Worm (Caenorhabditis elegans) whole organism, L3 larva: ENCODE results near the gene msp-36.
A peak's percentile ranks its signal among the peaks of the same experiment; 100 is the strongest.

Experiments
- R02D3.7 ChIP-seq: fragments of 150-350 bp; optimal IDR thresholded peaks from 2 replicates; lab custom pipeline; 2014; ENCODE audit warnings: missing biosample characterization, missing genetic modification characterization
- ZK546.5 ChIP-seq: sonication (generic microtip); optimal IDR thresholded peaks from 2 replicates; lab custom pipeline; 2017; ENCODE audit warnings: missing biosample characterization, missing genetic modification characterization
- aly-2 ChIP-seq: fragments of 150-350 bp; optimal IDR thresholded peaks from 2 replicates; lab custom pipeline; 2014; ENCODE audit warnings: missing biosample characterization, missing genetic modification characterization
- ama-1 ChIP-seq: fragments of 150-350 bp; optimal IDR thresholded peaks from 2 replicates; lab custom pipeline; 2018
- ceh-16 ChIP-seq: sonication (generic microtip); optimal IDR thresholded peaks from 2 replicates; lab custom pipeline; 2017; ENCODE audit warnings: missing biosample characterization, missing genetic modification characterization
- ceh-9 ChIP-seq: sonication (generic microtip); optimal IDR thresholded peaks from 2 replicates; lab custom pipeline; 2018; ENCODE audit warnings: missing biosample characterization, missing genetic modification characterization
- daf-12 ChIP-seq: fragments of 150-350 bp; optimal IDR thresholded peaks from 2 replicates; lab custom pipeline; 2014; ENCODE audit warnings: missing biosample characterization, missing genetic modification reagents, missing genetic modification characterization
- egl-27 ChIP-seq: sonication (generic microtip); optimal IDR thresholded peaks from 4 replicates; lab custom pipeline; 2017; ENCODE audit warnings: missing biosample characterization, missing genetic modification reagents, missing genetic modification characterization
- elt-1 ChIP-seq: fragments of 150-350 bp; optimal IDR thresholded peaks from 2 replicates; lab custom pipeline; 2014; ENCODE audit warnings: missing biosample characterization, missing genetic modification characterization
- elt-3 ChIP-seq, 3 experiments: fragments of 150-350 bp in 1 of 3; sonication (generic microtip) in 2 of 3; optimal IDR thresholded peaks; 2 replicates in 2 of 3; 4 replicates in 1 of 3; lab custom pipeline; 2014 to 2017; ENCODE audit warnings: missing biosample characterization in 3 of 3, missing genetic modification characterization in 3 of 3
- fkh-2 ChIP-seq: fragments of 150-350 bp; optimal IDR thresholded peaks from 2 replicates; lab custom pipeline; 2014; ENCODE audit warnings: missing biosample characterization, missing genetic modification reagents, missing genetic modification characterization
- hmg-11 ChIP-seq: sonication (generic microtip); optimal IDR thresholded peaks from 2 replicates; lab custom pipeline; 2016; ENCODE audit warnings: missing genetic modification characterization, missing compliant biosample characterization
- jun-1 ChIP-seq: fragments of 150-350 bp; optimal IDR thresholded peaks from 2 replicates; lab custom pipeline; 2014; ENCODE audit warnings: missing biosample characterization, missing genetic modification reagents, missing genetic modification characterization
- lin-15B ChIP-seq: fragments of 150-350 bp; optimal IDR thresholded peaks from 2 replicates; lab custom pipeline; 2014; ENCODE audit warnings: missing biosample characterization, missing genetic modification characterization
- lin-39 ChIP-seq: fragments of 150-350 bp; optimal IDR thresholded peaks from 2 replicates; lab custom pipeline; 2018; ENCODE audit warnings: missing biosample characterization, missing genetic modification reagents, missing genetic modification characterization
- lsy-12 ChIP-seq: sonication (generic microtip); optimal IDR thresholded peaks from 2 replicates; lab custom pipeline; 2016; ENCODE audit warnings: mild to moderate bottlenecking, missing genetic modification characterization, missing compliant biosample characterization
- mdl-1 ChIP-seq: fragments of 150-350 bp; optimal IDR thresholded peaks from 2 replicates; lab custom pipeline; 2014; ENCODE audit warnings: missing biosample characterization, missing genetic modification characterization
- mml-1 ChIP-seq: fragments of 150-350 bp; sonication (generic microtip); optimal IDR thresholded peaks from 3 replicates; lab custom pipeline; 2014; ENCODE audit warnings: missing biosample characterization, missing genetic modification characterization
- nhr-11 ChIP-seq: fragments of 150-350 bp; optimal IDR thresholded peaks from 2 replicates; lab custom pipeline; 2014; ENCODE audit warnings: missing biosample characterization, missing genetic modification characterization
- nhr-12 ChIP-seq: fragments of 150-350 bp; optimal IDR thresholded peaks from 2 replicates; lab custom pipeline; 2014; ENCODE audit warnings: missing biosample characterization, missing genetic modification characterization
- nhr-25 ChIP-seq: sonication (generic microtip); optimal IDR thresholded peaks from 2 replicates; lab custom pipeline; 2017; ENCODE audit warnings: missing biosample characterization, missing genetic modification characterization
- nhr-43 ChIP-seq: sonication (generic microtip); optimal IDR thresholded peaks from 2 replicates; lab custom pipeline; 2016; ENCODE audit warnings: mild to moderate bottlenecking, missing genetic modification characterization, missing compliant biosample characterization; ENCODE audit not compliant: poor library complexity, severe bottlenecking
- nhr-67 ChIP-seq: fragments of 150-350 bp; optimal IDR thresholded peaks from 2 replicates; lab custom pipeline; 2014; ENCODE audit warnings: missing biosample characterization, missing genetic modification characterization
- nhr-77 ChIP-seq: fragments of 150-350 bp; optimal IDR thresholded peaks from 2 replicates; lab custom pipeline; 2014; ENCODE audit warnings: missing biosample characterization, missing genetic modification characterization
- pha-4 ChIP-seq: fragments of 150-350 bp; optimal IDR thresholded peaks from 2 replicates; lab custom pipeline; 2014; ENCODE audit warnings: missing biosample characterization, missing genetic modification reagents, missing genetic modification characterization
- pqm-1 ChIP-seq: fragments of 150-350 bp; optimal IDR thresholded peaks from 2 replicates; lab custom pipeline; 2017; ENCODE audit warnings: missing biosample characterization, missing genetic modification characterization, inconsistent platforms
- sea-2 ChIP-seq: fragments of 150-350 bp; sonication (generic microtip); optimal IDR thresholded peaks from 4 replicates; lab custom pipeline; 2014; ENCODE audit warnings: missing biosample characterization, missing genetic modification reagents, missing genetic modification characterization
- skn-1 ChIP-seq: fragments of 150-350 bp; optimal IDR thresholded peaks from 2 replicates; lab custom pipeline; 2014; ENCODE audit warnings: missing biosample characterization, missing genetic modification characterization
- snpc-4 ChIP-seq: fragments of 150-350 bp; optimal IDR thresholded peaks from 2 replicates; lab custom pipeline; 2014; ENCODE audit warnings: missing biosample characterization, missing genetic modification characterization
- tbx-2 ChIP-seq: sonication (generic microtip); optimal IDR thresholded peaks from 2 replicates; lab custom pipeline; 2016; ENCODE audit warnings: mild to moderate bottlenecking, missing genetic modification characterization, missing compliant biosample characterization
- unc-39 ChIP-seq: sonication (generic microtip); optimal IDR thresholded peaks from 4 replicates; lab custom pipeline; 2017; ENCODE audit warnings: missing biosample characterization, missing genetic modification characterization
- unc-62 ChIP-seq: fragments of 150-350 bp; sonication (generic microtip); optimal IDR thresholded peaks from 4 replicates; lab custom pipeline; 2014; ENCODE audit warnings: missing biosample characterization, missing genetic modification reagents, missing genetic modification characterization
- zag-1 ChIP-seq: fragments of 150-350 bp; optimal IDR thresholded peaks from 2 replicates; lab custom pipeline; 2014; ENCODE audit warnings: missing biosample characterization, missing genetic modification characterization
- ztf-11 ChIP-seq: fragments of 150-350 bp; optimal IDR thresholded peaks from 2 replicates; lab custom pipeline; 2014; ENCODE audit warnings: missing biosample characterization, missing genetic modification characterization
- ztf-4 ChIP-seq: fragments of 150-350 bp; optimal IDR thresholded peaks from 2 replicates; lab custom pipeline; 2014; ENCODE audit warnings: missing biosample characterization, missing genetic modification characterization

The msp-36 gene

ce11 chrIV:10089777-10090176, 5.5 kb upstream of the msp-36 start, which contains the start of gene ttr-39:
Gene ttr-39, minus strand, starts transcription at chrIV:10089877.
- no peak for TF ChIP-seq sea-2 (GFP tag; lab: Kevin White, UChicago)
- no peak for TF ChIP-seq nhr-67 (tag; lab: Kevin White, UChicago)
- TF ChIP-seq egl-27: no peak
- TF ChIP-seq lsy-12 (tag; lab: Kevin White, UChicago): no peak

- TF ChIP-seq elt-3 (tag; optimal IDR thresholded peaks at IDR 0.05; lab: Kevin White, UChicago) (no peak), mdl-1 (tag; lab: Kevin White, UChicago) (no peak), ZK546.5 (tag; lab: Kevin White, UChicago) (no peak), mml-1 (tag; lab: Kevin White, UChicago) (no peak), nhr-12 (tag; lab: Kevin White, UChicago) (no peak), nhr-11 (no peak), ceh-16 (tag; lab: Kevin White, UChicago) (no peak), lin-39 (tag; lab: Kevin White, UChicago) (no peak), tbx-2 (tag; lab: Kevin White, UChicago) (no peak), sea-2 (GFP tag; lab: Kevin White, UChicago) (no peak), elt-1 (no peak), ama-1 (lab: Kevin White, UChicago) (no peak), skn-1 (no peak), daf-12 (tag; lab: Kevin White, UChicago) (no peak)
Observed at ce11 chrIV:10090358-10090757, 4.9 kb upstream of the msp-36 start, which contains the start of gene ttbk-5. Gene ttbk-5, plus strand, starts transcription at chrIV:10090658.

- TF ChIP-seq lin-15B (tag; lab: Kevin White, UChicago) (peak; percentile 42), nhr-25 (tag; lab: Kevin White, UChicago) (no peak), R02D3.7 (tag; lab: Kevin White, UChicago) (peak; percentile 71)
- TF ChIP-seq, all 47 proteins: peak for 2
Observed at ce11 chrIV:10096881-10097280, 1.6 kb downstream of the msp-36 start, which contains the start of gene dis-3. Gene dis-3, plus strand, starts transcription at chrIV:10097202.

- no peak for TF ChIP-seq zag-1 (tag; lab: Kevin White, UChicago)
Observed at ce11 chrIV:10110417-10110816, 15.2 kb downstream of the msp-36 start, which contains the start of gene egl-38. Gene egl-38, minus strand, starts transcription at chrIV:10110517.

- TF ChIP-seq fkh-2 (tag; lab: Kevin White, UChicago): no peak
- no peak for TF ChIP-seq aly-2 (tag; lab: Kevin White, UChicago)
- no peak for TF ChIP-seq unc-62 (GFP tag; lab: Kevin White, UChicago)
- no peak for TF ChIP-seq ztf-11 (tag; lab: Kevin White, UChicago)
- no peak for TF ChIP-seq egl-27
- TF ChIP-seq lin-15B (tag; lab: Kevin White, UChicago): no peak
- no peak for TF ChIP-seq daf-12 (tag; lab: Kevin White, UChicago)
- no peak for TF ChIP-seq ceh-9
- no peak for TF ChIP-seq unc-39 (tag; lab: Kevin White, UChicago)
- TF ChIP-seq elt-1: no peak
- no peak for TF ChIP-seq nhr-67 (tag; lab: Kevin White, UChicago)
- TF ChIP-seq sea-2 (GFP tag; lab: Kevin White, UChicago): no peak
- TF ChIP-seq ceh-16 (tag; lab: Kevin White, UChicago): no peak
- TF ChIP-seq snpc-4: no peak
- no peak for TF ChIP-seq pqm-1 (tag; lab: Kevin White, UChicago)
- TF ChIP-seq hmg-11 (tag; lab: Kevin White, UChicago): no peak
- no peak for TF ChIP-seq ztf-4 (tag; lab: Kevin White, UChicago)
Observed at ce11 chrIV:10110870-10111269, 15.6 kb downstream of the msp-36 start.

- no peak for TF ChIP-seq daf-12 (tag; lab: Kevin White, UChicago)
- TF ChIP-seq ceh-16 (tag; lab: Kevin White, UChicago): no peak
- TF ChIP-seq unc-39 (tag; lab: Kevin White, UChicago): no peak
- TF ChIP-seq R02D3.7 (tag; lab: Kevin White, UChicago): no peak
- no peak for TF ChIP-seq jun-1
- TF ChIP-seq nhr-77 (tag; lab: Kevin White, UChicago): no peak
- TF ChIP-seq elt-3 (tag; optimal IDR thresholded peaks at IDR 0.05; lab: Kevin White, UChicago): no peak
- TF ChIP-seq ZK546.5 (tag; lab: Kevin White, UChicago): no peak
- TF ChIP-seq mdl-1 (tag; lab: Kevin White, UChicago): no peak
- no peak for TF ChIP-seq nhr-43 (tag; lab: Kevin White, UChicago)
- TF ChIP-seq nhr-12 (tag; lab: Kevin White, UChicago): no peak
- TF ChIP-seq elt-1: no peak
- TF ChIP-seq nhr-25 (tag; lab: Kevin White, UChicago): no peak
- no peak for TF ChIP-seq pha-4 (tag; lab: Kevin White, UChicago)
- no peak for TF ChIP-seq fkh-2 (tag; lab: Kevin White, UChicago)
- TF ChIP-seq ztf-11 (tag; lab: Kevin White, UChicago): no peak
- TF ChIP-seq pqm-1 (tag; lab: Kevin White, UChicago): no peak
- no peak for TF ChIP-seq tbx-2 (tag; lab: Kevin White, UChicago)
- TF ChIP-seq, all 47 proteins: peak for 0
Observed at ce11 chrIV:10111441-10111840, 16.2 kb downstream of the msp-36 start, which contains the start of gene spch-1. Gene spch-1, minus strand, starts transcription at chrIV:10111541.
